Fruit fly (Drosophila melanogaster) whole organism, wandering third instar larva: ENCODE results near the gene Asciz.

ENCODE experiments used
- Dif ChIP-seq: fragments of 200-275, 200-300 bp; sonication (Bioruptor generic); optimal IDR thresholded peaks from 2 replicates; lab custom pipeline; 2018; ENCODE audit warnings: missing biosample characterization, missing genetic modification characterization; ENCODE audit not compliant: partially characterized antibody
- Hnf4 ChIP-seq: fragments of 200-800 bp; sonication (Bioruptor generic); optimal IDR thresholded peaks from 2 replicates; lab custom pipeline; 2016; ENCODE audit warnings: missing biosample characterization, mild to moderate bottlenecking, missing genetic modification characterization
- OdsH ChIP-seq: fragments of 200-800 bp; sonication (Bioruptor generic); optimal IDR thresholded peaks from 2 replicates; lab custom pipeline; 2016; ENCODE audit warnings: missing biosample characterization, mild to moderate bottlenecking, missing genetic modification characterization
- tai ChIP-seq: sonication (Bioruptor generic); optimal IDR thresholded peaks from 2 replicates; lab custom pipeline; 2016; ENCODE audit warnings: missing biosample characterization, missing genetic modification characterization
- usp ChIP-seq: fragments of >200 bp; optimal IDR thresholded peaks from 2 replicates; lab custom pipeline; 2017; ENCODE audit warnings: missing biosample characterization, missing genetic modification characterization

dm6 chr3L:3150376-3150775, 15.7 kb downstream of the Asciz start:
- TF ChIP-seq Hnf4 (GFP tag; lab: Kevin White, UChicago) (no peak), Dif (GFP tag; lab: Kevin White, UChicago) (no peak), tai (no peak), usp (GFP tag; lab: Kevin White, UChicago) (no peak), OdsH (GFP tag; lab: Kevin White, UChicago) (no peak)
